Worm (Caenorhabditis elegans): ENCODE data around the gene srh-3.
"Not testable (repeated sequence)": the region's sequence is repeated elsewhere in the genome, so short reads cannot be mapped to it uniquely, and the experiment has no call there.

The srh-3 gene

DNA sequence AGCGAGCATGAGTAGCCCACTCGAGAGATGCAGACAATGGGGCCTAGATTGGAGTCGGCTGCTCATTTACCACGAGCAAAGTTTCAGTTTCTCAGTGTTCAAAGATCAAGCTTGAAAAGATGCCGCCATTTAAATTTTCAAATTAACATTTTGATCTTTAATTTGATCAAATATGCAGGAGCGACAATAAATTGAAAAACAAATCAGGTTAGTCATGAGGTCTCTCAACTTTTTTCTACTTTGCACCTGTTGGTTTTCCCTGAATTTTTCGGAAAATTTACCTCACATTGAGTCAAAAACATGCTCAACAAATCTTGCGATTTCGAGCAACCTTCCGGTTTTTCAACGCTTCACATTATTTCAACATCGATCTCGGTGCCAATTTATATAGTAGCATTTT is 2.9 kb downstream of the srh-3 start, which contains the start of gene srh-5:
TSS of gene srh-5 (plus strand) at position 301 of the 400 bp plus-strand sequence.
- TF ChIP-seq zfp-2 (tag; optimal IDR thresholded peaks at IDR 0.05) (no peak), mdt-29 (GFP tag; IDR thresholded peaks at IDR 0.05) (no peak), hif-1 (tag; optimal IDR thresholded peaks at IDR 0.05) (no peak), nhr-10 (tag; optimal IDR thresholded peaks at IDR 0.05) (no peak), daf-16 (GFP tag; optimal IDR thresholded peaks at IDR 0.05) (no peak), daf-16 (tag; optimal IDR thresholded peaks at IDR 0.05) (no peak), Y48G9A.11 (GFP tag; IDR thresholded peaks at IDR 0.05) (no peak), gei-8 (GFP tag; optimal IDR thresholded peaks at IDR 0.05) (no peak), sdz-12 (GFP tag; optimal IDR thresholded peaks at IDR 0.05) (no peak), F10B5.3 (tag; optimal IDR thresholded peaks at IDR 0.05) (no peak)

DNA sequence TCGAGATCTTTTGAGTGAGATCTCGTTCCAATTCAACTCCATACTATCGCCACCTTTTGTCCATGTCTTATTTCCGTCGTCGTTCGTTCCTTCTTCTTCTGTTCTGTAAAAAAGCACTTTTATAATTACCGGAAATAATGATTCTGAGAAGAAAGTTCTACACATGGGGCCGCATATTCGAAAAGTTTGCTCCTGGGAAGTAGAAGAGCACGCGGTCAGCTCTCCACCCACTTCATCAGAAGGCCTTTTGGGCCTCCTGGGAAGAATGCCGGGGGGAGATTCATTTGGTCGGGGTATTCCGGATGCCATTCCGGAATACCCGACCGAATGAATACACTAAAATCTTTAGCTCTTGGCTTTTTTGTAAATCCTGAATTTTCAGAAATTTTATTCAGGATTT is 10.1 kb downstream of the srh-3 start, which contains the start of gene Y46H3C.5:
TSS of gene Y46H3C.5 (minus strand) at position 2 of the 400 bp plus-strand sequence.
- TF ChIP-seq mdl-1 (tag; optimal IDR thresholded peaks at IDR 0.05); zip-11 (GFP tag; IDR thresholded peaks at IDR 0.05); saeg-2 (GFP tag; IDR thresholded peaks at IDR 0.05): not testable (repeated sequence)

DNA sequence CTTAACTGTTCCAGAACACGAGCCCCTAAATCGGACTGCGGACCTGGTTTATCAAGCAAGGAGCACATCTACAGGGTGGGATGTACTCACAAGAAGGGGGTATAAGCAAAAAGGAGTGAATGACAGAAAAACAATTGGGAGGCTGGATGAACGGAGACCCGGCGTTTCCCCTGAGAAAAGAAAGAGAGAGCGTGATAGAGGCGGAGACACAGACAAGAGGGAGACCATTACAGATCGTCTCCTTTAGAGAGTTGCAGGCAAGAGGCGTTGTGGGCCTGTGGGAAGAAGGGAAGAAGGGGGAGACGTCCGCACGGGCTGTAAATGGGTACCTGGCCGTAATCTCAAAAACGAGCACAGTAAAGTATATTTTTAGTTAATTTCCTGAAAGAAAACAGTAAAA is 11.5 kb downstream of the srh-3 start, which contains the start of gene Y46H3C.7:
TSS of gene Y46H3C.7 (minus strand) at position 147 of the 400 bp plus-strand sequence.
- 0 out of 2 replicates have a peak, but pooled peaks have one; percentile 41 for TF ChIP-seq egl-43 (GFP tag; IDR thresholded peaks at IDR 0.05)

DNA sequence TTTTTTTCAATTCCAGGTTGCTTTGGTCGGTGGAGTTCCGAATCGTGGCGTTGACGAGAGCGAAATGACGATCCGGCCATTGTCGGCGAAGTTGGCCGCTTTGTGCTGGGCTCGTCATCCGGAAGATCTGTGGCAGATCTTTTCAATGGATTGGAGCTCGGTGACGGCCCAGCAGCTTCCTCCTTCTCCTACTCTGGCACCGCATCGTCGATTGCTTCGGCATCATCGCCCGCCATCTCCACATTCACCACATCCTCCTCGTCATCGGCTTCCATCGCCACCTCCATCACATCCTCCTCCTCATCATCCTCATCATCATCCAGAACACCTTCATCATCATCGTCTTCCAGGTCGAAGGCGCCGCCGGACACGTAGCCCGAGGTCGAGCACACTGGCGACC is 16.0 kb downstream of the srh-3 start:
- TF ChIP-seq php-3 (GFP tag; IDR thresholded peaks at IDR 0.05) (no peak), set-16 (GFP tag; IDR thresholded peaks at IDR 0.05) (peak; percentile 88)

DNA sequence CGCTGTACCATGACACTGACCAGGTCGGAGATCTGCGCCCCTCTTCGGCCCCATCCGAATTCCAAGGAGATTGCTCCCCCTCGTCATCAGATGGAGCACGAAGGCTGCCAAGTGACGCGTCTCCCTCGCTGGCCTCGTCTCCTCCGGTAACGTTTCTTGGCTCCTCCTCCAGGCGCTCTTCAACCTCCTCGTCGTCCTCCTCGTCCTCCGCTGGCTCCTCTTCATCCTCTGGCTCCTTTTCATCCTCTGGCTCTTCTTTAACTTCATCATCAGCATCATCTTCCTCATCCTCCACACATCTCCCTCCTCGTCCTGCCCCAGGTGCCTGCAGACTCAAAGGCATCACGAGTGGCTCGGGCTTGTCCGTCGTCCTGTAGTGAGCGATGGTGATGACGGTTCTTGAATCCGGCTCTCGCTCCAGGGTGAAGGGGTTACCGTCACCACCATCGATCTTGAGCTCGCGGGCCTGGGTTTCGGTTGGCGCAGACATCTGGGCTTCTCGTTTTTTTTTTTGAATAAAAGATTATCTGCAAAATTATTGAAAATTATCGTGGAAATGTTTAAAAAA is 16.9 kb downstream of the srh-3 start:
- peak; percentile 93 for TF ChIP-seq set-16 (GFP tag; IDR thresholded peaks at IDR 0.05)
- no peak for TF ChIP-seq ceh-28 (tag; optimal IDR thresholded peaks at IDR 0.05)
- TF ChIP-seq dmd-8 (GFP tag; IDR thresholded peaks at IDR 0.05), result peak; percentile 43; the same call in 1 of the 2 replicates

DNA sequence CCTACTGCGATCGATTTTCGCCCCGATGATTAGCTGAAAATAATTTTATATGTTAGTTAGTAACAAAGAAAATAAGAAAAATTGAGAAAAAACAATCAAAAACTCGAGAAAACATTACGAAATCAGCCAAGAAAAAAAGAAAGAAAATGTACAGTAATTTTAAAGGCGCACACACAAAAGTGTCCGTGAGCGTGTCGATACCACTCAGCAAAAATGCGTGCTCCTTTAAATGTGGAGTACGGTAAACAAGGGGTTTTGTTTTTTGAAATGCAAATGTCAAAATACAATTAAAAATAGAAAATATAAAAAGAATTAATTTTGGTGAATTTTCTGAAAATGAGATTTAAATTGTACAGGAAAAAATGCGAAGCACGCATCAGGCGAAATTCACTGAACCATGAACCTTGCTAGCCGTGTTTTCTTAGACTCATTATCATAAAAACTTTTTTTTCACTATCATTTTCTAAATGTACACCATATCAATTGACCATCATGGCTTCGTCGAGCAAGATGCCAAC is 19.3 kb downstream of the srh-3 start, which contains the start of gene srw-90:
TSS of gene srw-90 (plus strand) at position 468 of the 518 bp plus-strand sequence.
- no peak for TF ChIP-seq zfp-3 (GFP tag; conservative IDR thresholded peaks at IDR 0.05)
- 0 out of 2 replicates have a peak, but pooled peaks have one; percentile 17 for TF ChIP-seq snpc-1.2 (GFP tag; IDR thresholded peaks at IDR 0.05)

DNA sequence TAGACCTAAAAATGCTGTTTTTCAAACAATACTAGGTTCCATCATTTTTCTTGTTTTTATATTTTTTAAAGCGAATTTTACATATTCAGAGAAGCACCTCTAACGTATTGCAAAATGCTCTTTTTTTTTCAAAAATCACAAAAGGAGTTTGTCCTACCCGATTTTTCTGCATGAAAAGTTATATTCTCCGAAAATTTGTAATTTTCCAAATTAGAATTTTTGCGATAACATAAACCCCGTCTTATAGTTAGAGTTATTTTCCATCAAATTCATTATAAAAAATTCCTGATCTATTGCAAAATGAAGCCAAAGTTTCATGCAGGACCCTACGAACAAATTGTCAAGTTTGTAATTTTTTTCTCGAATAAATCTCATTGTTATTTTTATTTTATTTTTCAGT is 26.1 kb downstream of the srh-3 start, which contains the start of gene srw-99:
TSS of gene srw-99 (plus strand) at position 301 of the 400 bp plus-strand sequence.
- TF ChIP-seq daf-16 (GFP tag; optimal IDR thresholded peaks at IDR 0.05), result no peak
- TF ChIP-seq daf-16 (tag; optimal IDR thresholded peaks at IDR 0.05), result no peak
- no peak for TF ChIP-seq lin-1 (GFP tag; IDR thresholded peaks at IDR 0.05)
- TF ChIP-seq lin-15B (tag; optimal IDR thresholded peaks at IDR 0.05), result no peak
- TF ChIP-seq lin-38 (GFP tag; IDR thresholded peaks at IDR 0.05), result no peak
- no peak for TF ChIP-seq lin-39 (tag; optimal IDR thresholded peaks at IDR 0.05)
- no peak for TF ChIP-seq hif-1 (tag; optimal IDR thresholded peaks at IDR 0.05)
- TF ChIP-seq fos-1 (tag; optimal IDR thresholded peaks at IDR 0.05), result no peak
- no peak for TF ChIP-seq zip-2 (tag; optimal IDR thresholded peaks at IDR 0.05)
- no peak for TF ChIP-seq F49E8.2 (tag; optimal IDR thresholded peaks at IDR 0.05; ENCODE audit: borderline replicate concordance)
- TF ChIP-seq ceh-20 (GFP tag; IDR thresholded peaks at IDR 0.05), result no peak
- no peak for TF ChIP-seq pha-4 (GFP tag; IDR thresholded peaks at IDR 0.05)
- no peak for TF ChIP-seq pha-4 (tag; optimal IDR thresholded peaks at IDR 0.05)
- TF ChIP-seq ZK546.5 (tag; optimal IDR thresholded peaks at IDR 0.05), result no peak
- no peak for TF ChIP-seq set-16 (GFP tag; IDR thresholded peaks at IDR 0.05)
- TF ChIP-seq lir-3 (tag; optimal IDR thresholded peaks at IDR 0.05), result no peak
- no peak for TF ChIP-seq dve-1 (tag; optimal IDR thresholded peaks at IDR 0.05; ENCODE audit: insufficient read depth)
- no peak for TF ChIP-seq T26A8.4 (GFP tag; IDR thresholded peaks at IDR 0.05)
- no peak for TF ChIP-seq F37D6.2 (tag; optimal IDR thresholded peaks at IDR 0.05)
- no peak for TF ChIP-seq nhr-6 (tag; optimal IDR thresholded peaks at IDR 0.05)

Data from whole organism, L4 larva.